Fruit fly (Drosophila melanogaster) whole organism, prepupa: ENCODE data around the gene CG2909.

Experiments used
- CG10631 ChIP-seq: fragments of 200-800 bp; sonication (Bioruptor generic); optimal IDR thresholded peaks from 2 replicates; lab custom pipeline; 2016; ENCODE audit warnings: missing biosample characterization, missing genetic modification characterization
- CG16779 ChIP-seq: fragments of 200-800 bp; sonication (Bioruptor generic); optimal IDR thresholded peaks from 3 replicates; lab custom pipeline; 2017; ENCODE audit warnings: missing biosample characterization, mild to moderate bottlenecking, missing genetic modification characterization
- CG3919 ChIP-seq: fragments of 200-800 bp; sonication (Bioruptor generic); optimal IDR thresholded peaks from 3 replicates; lab custom pipeline; 2016; ENCODE audit warnings: missing biosample characterization, missing genetic modification characterization
- Hr38 ChIP-seq: sonication (Bioruptor generic); optimal IDR thresholded peaks from 2 replicates; lab custom pipeline; 2016; ENCODE audit warnings: missing biosample characterization, missing genetic modification characterization
- Hr39 ChIP-seq: fragments of 200-800 bp; sonication (Bioruptor generic); optimal IDR thresholded peaks from 2 replicates; lab custom pipeline; 2016; ENCODE audit warnings: missing biosample characterization, missing genetic modification characterization
- Smox ChIP-seq: fragments of 200-800 bp; sonication (Bioruptor generic); optimal IDR thresholded peaks from 3 replicates; lab custom pipeline; 2016; ENCODE audit warnings: missing biosample characterization, missing genetic modification characterization

DNA sequence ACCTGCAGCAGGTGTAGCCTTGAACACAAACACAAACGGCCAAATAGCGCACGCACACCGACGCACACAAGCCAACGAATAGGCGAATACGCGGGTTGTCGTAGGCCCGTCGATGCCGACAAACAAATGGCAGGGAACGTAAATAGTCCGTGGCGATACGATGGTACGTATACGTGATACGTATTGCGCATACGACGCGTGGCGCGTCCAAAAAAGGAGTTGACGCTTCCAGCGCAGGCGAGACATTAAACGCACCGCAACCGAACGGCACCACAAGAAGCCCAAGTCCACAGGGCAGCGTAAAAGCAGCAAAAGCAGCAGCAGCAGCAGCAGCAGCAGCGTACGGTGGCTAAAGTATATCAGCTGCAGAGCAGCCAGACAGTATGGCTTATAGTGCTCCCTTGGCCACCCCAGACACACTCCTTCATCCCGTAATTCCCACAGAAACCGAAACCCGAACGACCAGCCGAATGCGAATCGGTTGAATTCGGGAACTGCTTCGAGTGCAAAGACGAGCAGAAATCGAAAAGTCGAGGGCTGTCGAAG lies 7.8 kb upstream of the CG2909 start:
- TF ChIP-seq Smox (GFP tag; lab: Kevin White, UChicago) = peak; percentile 26
- no peak for TF ChIP-seq CG10631
- no peak for TF ChIP-seq Hr38 (GFP tag; lab: Kevin White, UChicago)
- no peak for TF ChIP-seq Hr39
- TF ChIP-seq CG16779 (tag; lab: Kevin White, UChicago) = no peak
- peak; percentile 28 for TF ChIP-seq CG3919
